Worm (Caenorhabditis elegans) whole organism, L4 larva: ENCODE results near the gene srb-12.

Source experiments
- hlh-11 ChIP-seq: fragments of 200-800 bp; sonication (Bioruptor generic); optimal IDR thresholded peaks from 2 replicates; lab custom pipeline; 2018; ENCODE audit warnings: mild to moderate bottlenecking, missing genetic modification characterization, missing compliant biosample characterization
- mdl-1 ChIP-seq, 2 experiments: fragments of 150-350 bp in 1 of 2; sonication (generic microtip) in 1 of 2; optimal IDR thresholded peaks; 2 replicates each; lab custom pipeline; 2014 to 2017; ENCODE audit warnings: missing biosample characterization in 2 of 2, missing genetic modification characterization in 2 of 2

ce11 chrII:5176934-5177333, 22.5 kb upstream of the srb-12 start:
- no peak for TF ChIP-seq hlh-11 (tag; lab: Kevin White, UChicago)
- TF ChIP-seq mdl-1 (tag; optimal IDR thresholded peaks at IDR 0.05; lab: Kevin White, UChicago) = no peak
